Worm (Caenorhabditis elegans): ENCODE results near the gene eif-1.

DNA sequence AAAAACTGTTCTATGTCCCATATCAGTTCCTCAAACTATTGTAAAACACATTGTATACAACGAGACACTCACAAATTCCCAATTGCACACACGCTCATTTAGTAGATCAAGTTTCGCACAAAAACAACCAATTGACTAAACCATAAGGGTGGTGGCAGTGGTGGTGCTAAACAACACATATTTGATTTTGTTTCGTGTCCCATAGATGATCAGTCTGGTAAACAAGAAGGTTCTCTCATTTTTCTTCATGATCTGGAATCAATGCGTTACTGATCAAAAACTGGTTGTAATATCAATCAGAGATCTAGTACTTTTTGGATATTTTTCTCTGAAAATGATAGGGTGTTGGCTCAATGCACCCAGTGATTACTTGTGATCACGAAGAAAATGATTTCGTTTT lies 25.2 kb upstream of the eif-1 start:
- TF ChIP-seq egl-27 (tag; optimal IDR thresholded peaks at IDR 0.05) (no peak), tag-97 (GFP tag; IDR thresholded peaks at IDR 0.05) (no peak), skn-1 (tag; optimal IDR thresholded peaks at IDR 0.05) (no peak), hlh-11 (tag; optimal IDR thresholded peaks at IDR 0.05) (no peak), ceh-28 (tag; optimal IDR thresholded peaks at IDR 0.05) (no peak), ztf-11 (tag; optimal IDR thresholded peaks at IDR 0.05) (no peak), fos-1 (tag; optimal IDR thresholded peaks at IDR 0.05) (no peak), F10B5.3 (tag; optimal IDR thresholded peaks at IDR 0.05) (no peak), pha-4 (GFP tag; IDR thresholded peaks at IDR 0.05) (no peak), pha-4 (tag; optimal IDR thresholded peaks at IDR 0.05) (no peak), zag-1 (tag; optimal IDR thresholded peaks at IDR 0.05) (no peak), nhr-11 (tag; optimal IDR thresholded peaks at IDR 0.05) (no peak), nhr-76 (tag; optimal IDR thresholded peaks at IDR 0.05) (no peak)
